Worm (Caenorhabditis elegans) whole organism, L4 larva: ENCODE measurements around the gene fbxa-153.
"Not testable (repeated sequence)": the region's sequence is repeated elsewhere in the genome, so short reads cannot be mapped to it uniquely, and the experiment has no call there.

Source experiments
- D1046.2 ChIP-seq: fragments of 200-800 bp; sonication (Bioruptor generic); IDR thresholded peaks from 2 replicates; pipeline ENCODE4 v1.3.6; 2022; ENCODE audit warnings: missing genetic modification characterization, missing compliant biosample characterization
- T26A8.4 ChIP-seq: fragments of 200-800 bp; sonication (Bioruptor generic); IDR thresholded peaks from 2 replicates; pipeline ENCODE4 v1.3.6; 2022; ENCODE audit warnings: missing genetic modification characterization, missing compliant biosample characterization
- Y48G9A.11 ChIP-seq: fragments of 200-800 bp; sonication (Bioruptor generic); IDR thresholded peaks from 2 replicates; pipeline ENCODE4 v1.3.6; 2022; ENCODE audit warnings: missing genetic modification reagents, missing genetic modification characterization, missing compliant biosample characterization
- Y75B8A.6 ChIP-seq: fragments of 200-800 bp; sonication (Bioruptor generic); IDR thresholded peaks from 2 replicates; pipeline ENCODE4 v1.3.6; 2022; ENCODE audit warnings: missing genetic modification reagents, missing genetic modification characterization, missing compliant biosample characterization
- aha-1 ChIP-seq: fragments of 150-350 bp; peaks from one replicate; lab custom pipeline; 2014; ENCODE audit warnings: missing biosample characterization, missing genetic modification characterization
- arid-1 ChIP-seq: fragments of 200-800 bp; sonication (Bioruptor generic); conservative IDR thresholded peaks from 2 replicates; pipeline ENCODE4 v1.3.6; 2022; ENCODE audit warnings: missing genetic modification reagents, missing genetic modification characterization, missing compliant biosample characterization
- ceh-20 ChIP-seq: fragments of 200-800 bp; sonication (Bioruptor generic); IDR thresholded peaks from 2 replicates; pipeline ENCODE4 v1.3.6; 2022; ENCODE audit warnings: missing genetic modification reagents, missing genetic modification characterization, missing compliant biosample characterization
- ceh-62 ChIP-seq: sonication (generic microtip); optimal IDR thresholded peaks from 2 replicates; lab custom pipeline; 2017; ENCODE audit warnings: missing biosample characterization, missing genetic modification characterization
- ctbp-1 ChIP-seq: fragments of 200-800 bp; sonication (Bioruptor generic); IDR thresholded peaks from 2 replicates; pipeline ENCODE4 v1.3.6; 2022; ENCODE audit warnings: missing genetic modification reagents, missing genetic modification characterization, missing compliant biosample characterization
- dmd-9 ChIP-seq: fragments of 200-800 bp; sonication (Bioruptor generic); IDR thresholded peaks from 2 replicates; pipeline ENCODE4 v1.3.6; 2022; ENCODE audit warnings: missing genetic modification reagents, missing genetic modification characterization, missing compliant biosample characterization
- dpl-1 ChIP-seq: fragments of 150-350 bp; optimal IDR thresholded peaks from 2 replicates; lab custom pipeline; 2014; ENCODE audit warnings: missing biosample characterization, missing genetic modification reagents, missing genetic modification characterization
- duxl-1 ChIP-seq: sonication (generic microtip); optimal IDR thresholded peaks from 2 replicates; lab custom pipeline; 2016; ENCODE audit warnings: mild to moderate bottlenecking, missing genetic modification characterization, moderate library complexity, missing compliant biosample characterization; ENCODE audit not compliant: poor library complexity
- dve-1 ChIP-seq: sonication (generic microtip); optimal IDR thresholded peaks from 2 replicates; lab custom pipeline; 2017; ENCODE audit warnings: antibody characterized with exemption, mild to moderate bottlenecking, missing genetic modification characterization, missing compliant biosample characterization; ENCODE audit not compliant: insufficient read depth
- hif-1 ChIP-seq, 2 experiments: sonication (generic microtip); optimal IDR thresholded peaks; 2 replicates each; lab custom pipeline; 2016 to 2017; ENCODE audit warnings: missing compliant biosample characterization in 2 of 2, missing genetic modification characterization in 2 of 2, missing genetic modification reagents in 2 of 2, missing genotype in 2 of 2, mild to moderate bottlenecking in 1 of 2
- hlh-11 ChIP-seq: fragments of 200-800 bp; sonication (Bioruptor generic); optimal IDR thresholded peaks from 2 replicates; lab custom pipeline; 2018; ENCODE audit warnings: mild to moderate bottlenecking, missing genetic modification characterization, missing compliant biosample characterization
- hlh-30 ChIP-seq: sonication (generic microtip); optimal IDR thresholded peaks from 2 replicates; lab custom pipeline; 2017; ENCODE audit warnings: antibody characterized with exemption, mild to moderate bottlenecking, missing genetic modification characterization, missing compliant biosample characterization; ENCODE audit not compliant: insufficient read depth
- hmg-1.1 ChIP-seq: fragments of 200-800 bp; sonication (Bioruptor generic); IDR thresholded peaks from 2 replicates; pipeline ENCODE4 v1.3.6; 2022; ENCODE audit warnings: missing genetic modification reagents, missing genetic modification characterization, missing compliant biosample characterization
- lin-15B ChIP-seq: fragments of 150-350 bp; sonication (generic microtip); optimal IDR thresholded peaks from 3 replicates; lab custom pipeline; 2014; ENCODE audit warnings: missing biosample characterization, missing genetic modification characterization
- lin-29 ChIP-seq: fragments of 200-800 bp; sonication (Bioruptor generic); IDR thresholded peaks from 2 replicates; pipeline ENCODE4 v1.3.6; 2022; ENCODE audit warnings: missing genetic modification reagents, missing genetic modification characterization, missing compliant biosample characterization
- lin-38 ChIP-seq: fragments of 200-800 bp; sonication (Bioruptor generic); IDR thresholded peaks from 2 replicates; pipeline ENCODE4 v1.3.6; 2022; ENCODE audit warnings: missing genetic modification reagents, missing genetic modification characterization, missing compliant biosample characterization
- lsy-2 ChIP-seq, 2 experiments: fragments of 150-350 bp in 1 of 2; sonication (generic microtip) in 1 of 2; optimal IDR thresholded peaks; 2 replicates each; lab custom pipeline; 2014 to 2017; ENCODE audit warnings: missing biosample characterization in 2 of 2, missing genetic modification characterization in 2 of 2
- madf-5 ChIP-seq, 2 experiments: fragments of 200-800 bp; sonication (Bioruptor generic); IDR thresholded peaks; 2 replicates each; pipeline ENCODE4 v1.3.6; 2022; ENCODE audit warnings: missing compliant biosample characterization in 2 of 2, missing genetic modification characterization in 2 of 2
- madf-9 ChIP-seq: fragments of 200-800 bp; sonication (Bioruptor generic); conservative IDR thresholded peaks from 2 replicates; pipeline ENCODE4 v1.3.6; 2022; ENCODE audit warnings: missing genetic modification reagents, missing genetic modification characterization, missing compliant biosample characterization
- mdl-1 ChIP-seq, 2 experiments: fragments of 150-350 bp in 1 of 2; sonication (generic microtip) in 1 of 2; optimal IDR thresholded peaks; 2 replicates each; lab custom pipeline; 2014 to 2017; ENCODE audit warnings: missing biosample characterization in 2 of 2, missing genetic modification characterization in 2 of 2
- mdt-29 ChIP-seq: fragments of 200-800 bp; sonication (Bioruptor generic); IDR thresholded peaks from 2 replicates; pipeline ENCODE4 v1.3.6; 2022; ENCODE audit warnings: missing genetic modification reagents, missing genetic modification characterization, missing compliant biosample characterization
- mes-2 ChIP-seq: sonication (generic microtip); optimal IDR thresholded peaks from 2 replicates; lab custom pipeline; 2016; ENCODE audit warnings: missing genotype, mild to moderate bottlenecking, missing genetic modification characterization, missing compliant biosample characterization; ENCODE audit not compliant: poor library complexity, severe bottlenecking
- nhr-102 ChIP-seq: sonication (generic microtip); optimal IDR thresholded peaks from 2 replicates; lab custom pipeline; 2016; ENCODE audit warnings: mild to moderate bottlenecking, missing genetic modification characterization, moderate library complexity, missing compliant biosample characterization
- nhr-11 ChIP-seq: fragments of 150-350 bp; optimal IDR thresholded peaks from 2 replicates; lab custom pipeline; 2014; ENCODE audit warnings: missing biosample characterization, missing genetic modification characterization
- nhr-28 ChIP-seq: fragments of 150-350 bp; optimal IDR thresholded peaks from 2 replicates; lab custom pipeline; 2014; ENCODE audit warnings: missing biosample characterization, missing genetic modification characterization
- nhr-41 ChIP-seq: fragments of 200-800 bp; sonication (Bioruptor generic); IDR thresholded peaks from 2 replicates; pipeline ENCODE4 v1.3.6; 2022; ENCODE audit warnings: missing genetic modification reagents, missing genetic modification characterization, missing compliant biosample characterization
- nhr-42 ChIP-seq: fragments of 200-800 bp; sonication (Bioruptor generic); IDR thresholded peaks from 2 replicates; pipeline ENCODE4 v1.3.6; 2022; ENCODE audit warnings: missing genetic modification characterization, missing compliant biosample characterization
- nhr-48 ChIP-seq: sonication (generic microtip); optimal IDR thresholded peaks from 2 replicates; lab custom pipeline; 2016; ENCODE audit warnings: mild to moderate bottlenecking, missing genetic modification characterization, missing compliant biosample characterization
- nhr-77 ChIP-seq: fragments of 150-350 bp; optimal IDR thresholded peaks from 2 replicates; lab custom pipeline; 2014; ENCODE audit warnings: missing biosample characterization, missing genetic modification characterization
- php-3 ChIP-seq: fragments of 200-800 bp; sonication (Bioruptor generic); IDR thresholded peaks from 2 replicates; pipeline ENCODE4 v1.3.6; 2022; ENCODE audit warnings: missing genetic modification reagents, missing genetic modification characterization, missing compliant biosample characterization
- rbr-2 ChIP-seq: sonication (generic microtip); optimal IDR thresholded peaks from 2 replicates; lab custom pipeline; 2016; ENCODE audit warnings: missing genotype, missing genetic modification characterization, missing compliant biosample characterization
- spr-1 ChIP-seq: sonication (generic microtip); optimal IDR thresholded peaks from 2 replicates; lab custom pipeline; 2016; ENCODE audit warnings: mild to moderate bottlenecking, missing genetic modification characterization, missing compliant biosample characterization
- spr-3 ChIP-seq: fragments of 200-800 bp; sonication (Bioruptor generic); optimal IDR thresholded peaks from 2 replicates; lab custom pipeline; 2018; ENCODE audit warnings: mild to moderate bottlenecking, missing genetic modification characterization, missing compliant biosample characterization
- tag-97 ChIP-seq: fragments of 200-800 bp; sonication (Bioruptor generic); IDR thresholded peaks from 2 replicates; pipeline ENCODE4 v1.3.6; 2022; ENCODE audit warnings: missing genetic modification characterization, missing compliant biosample characterization
- unc-130 ChIP-seq: sonication (generic microtip); optimal IDR thresholded peaks from 2 replicates; lab custom pipeline; 2016; ENCODE audit warnings: missing genetic modification reagents, missing genetic modification characterization, missing compliant biosample characterization
- unc-62 ChIP-seq, 3 experiments: fragments of 150-350 bp in 1 of 3; sonication (generic microtip); optimal IDR thresholded peaks in 2 of 3; peaks in 1 of 3; 1 replicate in 1 of 3; 2 replicates in 2 of 3; lab custom pipeline; 2014 to 2017; ENCODE audit warnings: missing biosample characterization in 3 of 3, missing genetic modification characterization in 3 of 3, missing genetic modification reagents in 3 of 3, missing genotype in 1 of 3
- zfp-2 ChIP-seq: sonication (generic microtip); optimal IDR thresholded peaks from 2 replicates; lab custom pipeline; 2016; ENCODE audit warnings: mild to moderate bottlenecking, missing genetic modification characterization, missing compliant biosample characterization
- zfp-3 ChIP-seq: fragments of 200-800 bp; sonication (Bioruptor generic); conservative IDR thresholded peaks from 2 replicates; pipeline ENCODE4 v1.3.6; 2022; ENCODE audit warnings: missing genetic modification reagents, missing genetic modification characterization, missing compliant biosample characterization

The fbxa-153 gene

ce11 chrV:15602253-15602652, 7.9 kb downstream of the fbxa-153 start, which contains the start of gene fbxa-152:
Gene fbxa-152, minus strand, starts transcription at chrV:15602353.
- TF ChIP-seq dve-1 (tag; lab: Kevin White, UChicago) (no peak), madf-9 (GFP tag; lab: Robert Waterston, UW) (no peak), lin-15B (tag; lab: Kevin White, UChicago) (no peak), arid-1 (no peak), unc-62 (GFP tag; optimal IDR thresholded peaks at IDR 0.05 in 1 of 2; lab: Kevin White, UChicago) (peak in 1 of 2 experiments; percentile 39), unc-62 (tag; optimal IDR thresholded peaks at IDR 0.05; lab: Kevin White, UChicago) (no peak)

DNA sequence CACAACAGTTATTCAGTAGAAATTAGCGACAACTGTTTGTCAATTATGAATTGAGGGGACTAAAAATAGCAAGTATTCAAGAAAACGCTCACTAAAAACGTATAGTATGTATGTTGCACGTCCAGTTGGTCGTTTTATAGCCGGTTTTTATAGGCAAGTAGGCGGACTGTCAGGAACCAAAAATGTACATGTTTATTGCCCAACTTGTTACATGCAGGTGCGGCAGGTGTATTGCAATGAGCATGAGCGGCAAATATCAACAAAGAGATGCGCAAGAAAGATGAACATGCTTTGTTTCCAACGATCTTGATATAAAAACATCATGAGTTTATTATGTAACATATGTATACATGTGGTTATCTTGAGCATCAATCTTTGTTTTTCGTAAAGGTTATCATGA, 10.4 kb downstream of the fbxa-153 start, which contains the start of gene B0391.14:
Gene B0391.14 (minus strand): TSS at position 101 of the 400 bp plus-strand sequence.
- not testable (repeated sequence) for TF ChIP-seq lin-38; tag-97 (GFP tag; lab: Robert Waterston, UW); ceh-62

DNA sequence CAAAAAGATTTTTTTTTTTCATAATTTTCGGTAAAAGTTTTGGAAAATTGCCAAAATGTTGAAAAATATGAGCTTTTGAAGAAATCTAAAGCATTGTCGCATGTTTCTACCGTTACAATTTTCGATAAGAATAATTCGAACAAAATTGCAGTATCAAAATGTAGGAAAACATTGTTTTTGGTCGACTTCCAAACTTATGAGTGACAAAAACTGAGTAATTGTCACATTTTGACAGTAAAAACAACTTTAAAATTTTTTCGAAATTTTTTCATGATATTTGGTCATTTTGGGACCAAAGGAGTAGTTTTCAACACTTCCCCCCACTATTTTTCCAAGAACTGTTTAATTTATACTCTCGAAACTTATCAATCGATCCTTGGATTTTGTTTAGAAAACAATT, 15.6 kb downstream of the fbxa-153 start, which contains the start of gene fbxa-139:
Gene fbxa-139 (minus strand): TSS at position 101 of the 400 bp plus-strand sequence.
- TF ChIP-seq nhr-41 (GFP tag; lab: Robert Waterston, UW) (no peak), nhr-42 (no peak)
- TF ChIP-seq, all 104 proteins: peak for 0

DNA sequence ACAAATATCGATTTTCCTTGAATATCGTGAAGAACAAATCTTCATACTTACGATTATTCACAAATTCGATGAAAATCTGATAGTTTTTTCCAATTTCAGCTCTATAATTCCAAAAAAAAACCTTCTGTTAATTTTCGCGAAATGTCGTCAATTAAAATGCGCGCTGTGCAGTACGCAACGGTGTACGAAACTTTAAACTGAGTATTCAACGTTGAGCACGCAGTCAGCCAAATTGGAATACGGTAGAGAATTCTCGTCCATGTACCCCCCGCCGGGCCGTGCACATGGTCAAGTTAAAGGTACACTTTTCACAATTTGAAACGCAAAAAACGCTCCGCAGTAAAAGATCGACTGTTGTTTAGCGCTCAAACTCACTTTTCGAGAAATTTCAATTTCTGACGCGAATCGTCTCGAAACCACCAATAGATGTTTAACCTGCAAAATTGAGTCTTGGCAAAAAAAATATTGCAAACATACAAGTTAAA, 20.0 kb downstream of the fbxa-153 start, which contains the start of gene F28F8.7:
Gene F28F8.7 (minus strand): TSS at position 435 of the 485 bp plus-strand sequence.
- peak; percentile 74 for TF ChIP-seq unc-130 (GFP tag; lab: Kevin White, UChicago)
- TF ChIP-seq rbr-2 (tag; lab: Kevin White, UChicago) = peak; percentile 85
- TF ChIP-seq lsy-2 (tag; optimal IDR thresholded peaks at IDR 0.05; lab: Kevin White, UChicago) = peak; percentile 85 to 95
- TF ChIP-seq hif-1 (tag; optimal IDR thresholded peaks at IDR 0.05; lab: Kevin White, UChicago) = peak in 1 of 2 experiments; percentile 17
- peak; percentile 86 for TF ChIP-seq Y48G9A.11
- peak; percentile 94 for TF ChIP-seq nhr-42
- peak; percentile 91 for TF ChIP-seq zfp-3 (GFP tag; lab: Robert Waterston, UW)
- TF ChIP-seq nhr-102 (tag; lab: Kevin White, UChicago) = peak; percentile 79
- peak; percentile 88 for TF ChIP-seq dmd-9 (GFP tag; lab: Robert Waterston, UW)
- peak; percentile 74 for TF ChIP-seq hlh-11 (tag; lab: Kevin White, UChicago)
- peak; percentile 74 for TF ChIP-seq dve-1 (tag; lab: Kevin White, UChicago)
- peak; percentile 57; the same call in 1 of the 2 replicates for TF ChIP-seq php-3 (GFP tag; lab: Robert Waterston, UW)
- TF ChIP-seq ctbp-1 (GFP tag; lab: Robert Waterston, UW) = peak; percentile 69; the same call in 1 of the 2 replicates
- TF ChIP-seq zfp-2 (tag; lab: Kevin White, UChicago) = peak; percentile 63
- TF ChIP-seq Y75B8A.6 = 0 out of 2 replicates have a peak, but pooled peaks have one; percentile 14
- TF ChIP-seq D1046.2 = peak; percentile 93
- peak; percentile 92 for TF ChIP-seq lin-38
- peak; percentile 85 for TF ChIP-seq ceh-20 (GFP tag; lab: Robert Waterston, UW)
- peak; percentile 25 for TF ChIP-seq spr-3 (GFP tag; lab: Kevin White, UChicago)
- TF ChIP-seq madf-5 (GFP tag; IDR thresholded peaks at IDR 0.05; lab: Robert Waterston, UW) = 0 out of 4 replicates have a peak, but pooled peaks of 1 of the 2 experiments have one; percentile 42
- peak; percentile 57 for TF ChIP-seq dpl-1 (GFP tag; lab: Kevin White, UChicago)
- peak; percentile 63; the same call in 1 of the 2 replicates for TF ChIP-seq lin-29 (GFP tag; lab: Robert Waterston, UW)
- peak; percentile 16 for TF ChIP-seq aha-1 (tag; lab: Kevin White, UChicago)
- TF ChIP-seq madf-9 (GFP tag; lab: Robert Waterston, UW) = peak; percentile 30; the same call in 1 of the 2 replicates
- TF ChIP-seq hlh-30 = peak; percentile 26
- TF ChIP-seq nhr-77 = peak; percentile 43
- peak; percentile 47 for TF ChIP-seq nhr-48 (tag; lab: Kevin White, UChicago)
- peak; percentile 43 for TF ChIP-seq duxl-1 (tag; lab: Kevin White, UChicago)
- TF ChIP-seq mes-2 (tag; lab: Kevin White, UChicago) = peak; percentile 89
- peak in 1 of 2 experiments; percentile 16 for TF ChIP-seq mdl-1 (tag; optimal IDR thresholded peaks at IDR 0.05; lab: Kevin White, UChicago)
- TF ChIP-seq hmg-1.1 (GFP tag; lab: Robert Waterston, UW) = peak; percentile 58; the same call in 1 of the 2 replicates
- TF ChIP-seq mdt-29 (GFP tag; lab: Robert Waterston, UW) = peak; percentile 82
- peak; percentile 85 for TF ChIP-seq T26A8.4 (GFP tag; lab: Robert Waterston, UW)
- TF ChIP-seq nhr-28 (tag; lab: Kevin White, UChicago) = peak; percentile 55
- TF ChIP-seq nhr-11 (tag; lab: Kevin White, UChicago) = peak; percentile 2
- peak; percentile 20 for TF ChIP-seq spr-1 (tag; lab: Kevin White, UChicago)
